Worm (Caenorhabditis elegans) whole organism, L1 larva: ENCODE measurements around the gene Y48A6B.8.

Experiments
- C04F5.9 ChIP-seq: sonication (generic microtip); optimal IDR thresholded peaks from 2 replicates; lab custom pipeline; 2016; ENCODE audit warnings: missing genetic modification characterization, missing compliant biosample characterization
- C16A3.4 ChIP-seq: fragments of 150-350 bp; optimal IDR thresholded peaks from 2 replicates; lab custom pipeline; 2014; ENCODE audit warnings: missing biosample characterization, missing genetic modification characterization
- F16B12.6 ChIP-seq: fragments of 150-350 bp; optimal IDR thresholded peaks from 2 replicates; lab custom pipeline; 2014; ENCODE audit warnings: missing biosample characterization, missing genetic modification characterization
- aha-1 ChIP-seq: fragments of 150-350 bp; optimal IDR thresholded peaks from 2 replicates; lab custom pipeline; 2014; ENCODE audit warnings: missing biosample characterization, missing genetic modification characterization
- alr-1 ChIP-seq: fragments of 200-800 bp; sonication (Bioruptor generic); optimal IDR thresholded peaks from 2 replicates; lab custom pipeline; 2018; ENCODE audit warnings: borderline replicate concordance, mild to moderate bottlenecking, missing genetic modification characterization, missing compliant biosample characterization
- aly-2 ChIP-seq: fragments of 150-350 bp; optimal IDR thresholded peaks from 2 replicates; lab custom pipeline; 2014; ENCODE audit warnings: missing biosample characterization, missing genetic modification characterization
- ama-1 ChIP-seq: fragments of 150-350 bp; optimal IDR thresholded peaks from 2 replicates; lab custom pipeline; 2014
- blmp-1 ChIP-seq: fragments of 150-350 bp; optimal IDR thresholded peaks from 2 replicates; lab custom pipeline; 2014; ENCODE audit warnings: missing biosample characterization, missing genetic modification characterization
- ceh-63 ChIP-seq: fragments of 200-800 bp; sonication (Bioruptor generic); optimal IDR thresholded peaks from 2 replicates; lab custom pipeline; 2018; ENCODE audit warnings: mild to moderate bottlenecking, missing genetic modification characterization, missing compliant biosample characterization
- ceh-82 ChIP-seq, 3 experiments: fragments of 150-350 bp in 1 of 3; sonication (generic microtip) in 2 of 3; optimal IDR thresholded peaks; 2 replicates each; lab custom pipeline; 2014 to 2017; ENCODE audit warnings: missing biosample characterization in 3 of 3, missing genetic modification characterization in 3 of 3
- ceh-88 ChIP-seq: fragments of 200-800 bp; sonication (Bioruptor generic); IDR thresholded peaks from 2 replicates; pipeline ENCODE4 v1.3.6; 2022; ENCODE audit warnings: missing genetic modification characterization, missing compliant biosample characterization
- ceh-90 ChIP-seq: sonication (generic microtip); optimal IDR thresholded peaks from 2 replicates; lab custom pipeline; 2016; ENCODE audit warnings: missing genetic modification characterization, missing compliant biosample characterization
- dsc-1 ChIP-seq: sonication (generic microtip); optimal IDR thresholded peaks from 2 replicates; lab custom pipeline; 2016; ENCODE audit warnings: mild to moderate bottlenecking, missing genetic modification characterization, missing compliant biosample characterization
- efl-1 ChIP-seq, 4 experiments: fragments of 150-350 bp; optimal IDR thresholded peaks in 3 of 4; peaks in 1 of 4; 1 replicate in 1 of 4; 2 replicates in 3 of 4; lab custom pipeline; 2014; ENCODE audit warnings: missing biosample characterization in 2 of 4, missing genetic modification characterization in 2 of 4, missing genetic modification reagents in 2 of 4
- egl-27 ChIP-seq, 2 experiments: fragments of 150-350 bp in 1 of 2; sonication (generic microtip); optimal IDR thresholded peaks; 3 replicates each; lab custom pipeline; 2017 to 2018; ENCODE audit warnings: missing biosample characterization in 2 of 2, missing genetic modification characterization in 2 of 2, missing genetic modification reagents in 2 of 2
- elt-2 ChIP-seq: sonication (generic microtip); optimal IDR thresholded peaks from 2 replicates; lab custom pipeline; 2016; ENCODE audit warnings: missing genetic modification characterization, mild to moderate bottlenecking, inconsistent platforms, missing compliant biosample characterization, missing genetic modification reagents
- elt-3 ChIP-seq, 6 experiments: fragments of 150-350 bp in 1 of 6; sonication (generic microtip); optimal IDR thresholded peaks; 2 replicates each; lab custom pipeline; 2017 to 2018; ENCODE audit warnings: missing biosample characterization in 6 of 6, missing genetic modification characterization in 6 of 6, inconsistent platforms in 1 of 6
- fkh-10 ChIP-seq: sonication (generic microtip); optimal IDR thresholded peaks from 2 replicates; lab custom pipeline; 2017; ENCODE audit warnings: missing biosample characterization, missing genetic modification reagents, missing genetic modification characterization
- fos-1 ChIP-seq: fragments of 150-350 bp; optimal IDR thresholded peaks from 2 replicates; lab custom pipeline; 2014; ENCODE audit warnings: missing biosample characterization, missing genetic modification characterization
- hpl-2 ChIP-seq: fragments of 150-350 bp; optimal IDR thresholded peaks from 2 replicates; lab custom pipeline; 2014; ENCODE audit warnings: missing biosample characterization, missing genetic modification reagents, missing genetic modification characterization
- lin-13 ChIP-seq: fragments of 150-350 bp; optimal IDR thresholded peaks from 2 replicates; lab custom pipeline; 2014; ENCODE audit warnings: missing biosample characterization, missing genetic modification reagents, missing genetic modification characterization
- lin-35 ChIP-seq, 2 experiments: fragments of 150-350 bp; optimal IDR thresholded peaks; 2 replicates each; lab custom pipeline; 2014; ENCODE audit warnings: missing biosample characterization in 2 of 2, missing genetic modification characterization in 2 of 2, missing genetic modification reagents in 2 of 2
- lin-39 ChIP-seq: fragments of 150-350 bp; optimal IDR thresholded peaks from 2 replicates; lab custom pipeline; 2014; ENCODE audit warnings: missing biosample characterization, missing genetic modification reagents, missing genetic modification characterization
- lsy-2 ChIP-seq, 2 experiments: fragments of 150-350 bp; optimal IDR thresholded peaks; 2 replicates each; lab custom pipeline; 2014; ENCODE audit warnings: missing biosample characterization in 2 of 2, missing genetic modification characterization in 2 of 2
- mdl-1 ChIP-seq, 2 experiments: fragments of 150-350 bp; optimal IDR thresholded peaks; 2 replicates each; lab custom pipeline; 2014 to 2017; ENCODE audit warnings: missing biosample characterization in 2 of 2, missing genetic modification characterization in 2 of 2, inconsistent platforms in 1 of 2
- mef-2 ChIP-seq: fragments of 150-350 bp; optimal IDR thresholded peaks from 2 replicates; lab custom pipeline; 2014; ENCODE audit warnings: missing biosample characterization, missing genetic modification characterization
- nhr-19 ChIP-seq: fragments of 200-800 bp; sonication (Bioruptor generic); conservative IDR thresholded peaks from 2 replicates; pipeline ENCODE4 v1.3.6; 2022; ENCODE audit warnings: missing genetic modification characterization, missing compliant biosample characterization
- nhr-20 ChIP-seq: sonication (generic microtip); optimal IDR thresholded peaks from 2 replicates; lab custom pipeline; 2016; ENCODE audit warnings: mild to moderate bottlenecking, missing genetic modification characterization, missing compliant biosample characterization
- nhr-237 ChIP-seq: fragments of 150-350 bp; optimal IDR thresholded peaks from 2 replicates; lab custom pipeline; 2014; ENCODE audit warnings: missing biosample characterization, missing genetic modification characterization
- nhr-47 ChIP-seq: sonication (generic microtip); optimal IDR thresholded peaks from 2 replicates; lab custom pipeline; 2016; ENCODE audit warnings: mild to moderate bottlenecking, missing genetic modification characterization, moderate library complexity, missing compliant biosample characterization
- nhr-76 ChIP-seq: sonication (generic microtip); optimal IDR thresholded peaks from 2 replicates; lab custom pipeline; 2017; ENCODE audit warnings: missing biosample characterization, missing genetic modification characterization
- nhr-84 ChIP-seq: sonication (generic microtip); optimal IDR thresholded peaks from 2 replicates; lab custom pipeline; 2017; ENCODE audit warnings: missing biosample characterization, missing genetic modification characterization
- nhr-90 ChIP-seq: sonication (generic microtip); optimal IDR thresholded peaks from 2 replicates; lab custom pipeline; 2016; ENCODE audit warnings: mild to moderate bottlenecking, missing genetic modification characterization, missing compliant biosample characterization; ENCODE audit not compliant: poor library complexity
- pag-3 ChIP-seq: sonication (generic microtip); optimal IDR thresholded peaks from 2 replicates; lab custom pipeline; 2017; ENCODE audit warnings: missing genetic modification characterization, mild to moderate bottlenecking, missing compliant biosample characterization, antibody characterized with exemption, borderline replicate concordance; ENCODE audit not compliant: insufficient read depth
- pqm-1 ChIP-seq: sonication (generic microtip); optimal IDR thresholded peaks from 3 replicates; lab custom pipeline; 2017; ENCODE audit warnings: missing biosample characterization, missing genetic modification characterization
- rnt-1 ChIP-seq: sonication (generic microtip); optimal IDR thresholded peaks from 2 replicates; lab custom pipeline; 2016; ENCODE audit warnings: mild to moderate bottlenecking, missing genetic modification characterization, moderate library complexity, missing compliant biosample characterization
- skn-1 ChIP-seq: fragments of 150-350 bp; optimal IDR thresholded peaks from 2 replicates; lab custom pipeline; 2014; ENCODE audit warnings: missing biosample characterization, missing genetic modification characterization
- snpc-4 ChIP-seq: fragments of 150-350 bp; optimal IDR thresholded peaks from 2 replicates; lab custom pipeline; 2014; ENCODE audit warnings: missing biosample characterization, missing genetic modification characterization
- snu-23 ChIP-seq: sonication (generic microtip); optimal IDR thresholded peaks from 2 replicates; lab custom pipeline; 2016; ENCODE audit warnings: missing genetic modification characterization, missing compliant biosample characterization
- swsn-7 ChIP-seq: sonication (generic microtip); optimal IDR thresholded peaks from 2 replicates; lab custom pipeline; 2016; ENCODE audit warnings: missing genetic modification characterization, missing compliant biosample characterization
- tlp-1 ChIP-seq: fragments of 150-350 bp; optimal IDR thresholded peaks from 2 replicates; lab custom pipeline; 2014; ENCODE audit warnings: missing biosample characterization, missing genetic modification characterization
- unc-130 ChIP-seq: fragments of 150-350 bp; optimal IDR thresholded peaks from 2 replicates; lab custom pipeline; 2017; ENCODE audit warnings: missing biosample characterization, missing genetic modification characterization, inconsistent platforms
- unc-30 ChIP-seq: sonication (generic microtip); optimal IDR thresholded peaks from 2 replicates; lab custom pipeline; 2017; ENCODE audit warnings: missing biosample characterization, missing genetic modification characterization
- unc-62 ChIP-seq: fragments of 150-350 bp; optimal IDR thresholded peaks from 2 replicates; lab custom pipeline; 2014; ENCODE audit warnings: missing biosample characterization, missing genetic modification reagents, missing genetic modification characterization
- xbp-1 ChIP-seq: sonication (generic microtip); optimal IDR thresholded peaks from 2 replicates; lab custom pipeline; 2016; ENCODE audit warnings: missing genetic modification characterization, missing compliant biosample characterization
- zag-1 ChIP-seq: fragments of 150-350 bp; optimal IDR thresholded peaks from 2 replicates; lab custom pipeline; 2014; ENCODE audit warnings: missing biosample characterization, missing genetic modification characterization
- ztf-11 ChIP-seq, 2 experiments: sonication (generic microtip); optimal IDR thresholded peaks; 2 replicates each; lab custom pipeline; 2016 to 2017; ENCODE audit warnings: missing genetic modification characterization in 2 of 2, missing biosample characterization in 1 of 2, missing compliant biosample characterization in 1 of 2
- ztf-4 ChIP-seq: fragments of 150-350 bp; optimal IDR thresholded peaks from 2 replicates; lab custom pipeline; 2014; ENCODE audit warnings: missing biosample characterization, missing genetic modification characterization

The Y48A6B.8 gene

ce11 chrIII:11069265-11069664, 40.0 kb upstream of the Y48A6B.8 start:
- no peak for TF ChIP-seq efl-1 (optimal IDR thresholded peaks at IDR 0.05; lab: Kevin White, UChicago)
- peak in 1 of 2 experiments; percentile 16 for TF ChIP-seq efl-1 (GFP tag; optimal IDR thresholded peaks at IDR 0.05 in 1 of 2; lab: Kevin White, UChicago)
- no peak for TF ChIP-seq pag-3 (tag; lab: Kevin White, UChicago)
- no peak for TF ChIP-seq nhr-47 (tag; lab: Kevin White, UChicago)
- no peak for TF ChIP-seq zag-1

- TF ChIP-seq efl-1 (optimal IDR thresholded peaks at IDR 0.05; lab: Kevin White, UChicago), result no peak
- peak in 1 of 2 experiments; percentile 33 for TF ChIP-seq efl-1 (GFP tag; optimal IDR thresholded peaks at IDR 0.05 in 1 of 2; lab: Kevin White, UChicago)
- TF ChIP-seq nhr-84 (tag; lab: Kevin White, UChicago), result no peak
Measured at ce11 chrIII:11068553-11068952, 39.3 kb upstream of the Y48A6B.8 start, which contains the start of gene W09D6.1. TSS of gene W09D6.1 (plus strand) at chrIII:11068853.

ce11 chrIII:11066691-11067090, 37.5 kb upstream of the Y48A6B.8 start:
- TF ChIP-seq snu-23 (GFP tag; lab: Kevin White, UChicago) (peak; percentile 90), blmp-1 (tag; lab: Kevin White, UChicago) (no peak), zag-1 (no peak), C16A3.4 (tag; lab: Kevin White, UChicago) (peak; percentile 81), C04F5.9 (peak; percentile 52), pqm-1 (no peak), nhr-19 (GFP tag; lab: Robert Waterston, UW) (peak; percentile 93), ceh-63 (GFP tag; lab: Kevin White, UChicago) (peak; percentile 19), ama-1 (no peak), unc-130 (tag; lab: Kevin White, UChicago) (peak; percentile 79), rnt-1 (tag; lab: Kevin White, UChicago) (peak; percentile 95), tlp-1 (tag; lab: Kevin White, UChicago) (no peak), elt-3 (tag; optimal IDR thresholded peaks at IDR 0.05; lab: Kevin White, UChicago) (peak in 3 of 6 experiments; percentile 4 to 76 (median 5)), nhr-237 (tag; lab: Kevin White, UChicago) (no peak), aly-2 (tag; lab: Kevin White, UChicago) (peak; percentile 68), ceh-82 (tag; optimal IDR thresholded peaks at IDR 0.05; lab: Kevin White, UChicago) (peak; percentile 45 to 68 (median 55)), lin-35 (GFP tag; optimal IDR thresholded peaks at IDR 0.05; lab: Kevin White, UChicago) (peak; percentile 65 to 86), hpl-2 (GFP tag; lab: Kevin White, UChicago) (peak; percentile 48), egl-27 (tag; optimal IDR thresholded peaks at IDR 0.05; lab: Kevin White, UChicago) (no peak), ztf-11 (tag; optimal IDR thresholded peaks at IDR 0.05; lab: Kevin White, UChicago) (peak in 1 of 2 experiments; percentile 57), lin-13 (GFP tag; lab: Kevin White, UChicago) (peak; percentile 71), ceh-90 (tag; lab: Kevin White, UChicago) (no peak), elt-2 (tag; lab: Kevin White, UChicago) (peak; percentile 47), skn-1 (tag; lab: Kevin White, UChicago) (peak; percentile 79), unc-62 (no peak), unc-30 (no peak), swsn-7 (tag; lab: Kevin White, UChicago) (peak; percentile 83), mef-2 (tag; lab: Kevin White, UChicago) (peak; percentile 49), xbp-1 (tag; lab: Kevin White, UChicago) (peak; percentile 75), fos-1 (tag; lab: Kevin White, UChicago) (peak; percentile 58), ceh-88 (GFP tag; lab: Robert Waterston, UW) (peak; percentile 79), snpc-4 (tag; lab: Kevin White, UChicago) (peak; percentile 68), nhr-76 (tag; lab: Kevin White, UChicago) (no peak), nhr-20 (tag; lab: Kevin White, UChicago) (peak; percentile 79), alr-1 (no peak), ztf-4 (tag; lab: Kevin White, UChicago) (peak; percentile 29), mdl-1 (tag; optimal IDR thresholded peaks at IDR 0.05; lab: Kevin White, UChicago) (peak in 1 of 2 experiments; percentile 80), dsc-1 (tag; lab: Kevin White, UChicago) (peak; percentile 95), aha-1 (tag; lab: Kevin White, UChicago) (peak; percentile 39), fkh-10 (GFP tag; lab: Kevin White, UChicago) (peak; percentile 43), nhr-90 (tag; lab: Kevin White, UChicago) (peak; percentile 93), F16B12.6 (tag; lab: Kevin White, UChicago) (peak; percentile 69), nhr-84 (tag; lab: Kevin White, UChicago) (no peak), lin-39 (tag; lab: Kevin White, UChicago) (peak; percentile 81), lsy-2 (tag; optimal IDR thresholded peaks at IDR 0.05; lab: Kevin White, UChicago) (peak; percentile 75 to 84)
